Fruit fly (Drosophila melanogaster): ENCODE data around the gene Ptpmeg.

dm6 chr3L:341052-341852, 13.4 kb downstream of the Ptpmeg start:
- TF ChIP-seq CG13204 (GFP tag; optimal IDR thresholded peaks at IDR 0.05) (peak; percentile 27), D1 (tag; optimal IDR thresholded peaks at IDR 0.05) (no peak), CG8301 (tag; optimal IDR thresholded peaks at IDR 0.05) (no peak)

Data from whole organism, pupa.